Fruit fly (Drosophila melanogaster): ENCODE data around the gene sn.
A peak's percentile ranks its signal among the peaks of the same experiment; 100 is the strongest.

sn gene

DNA sequence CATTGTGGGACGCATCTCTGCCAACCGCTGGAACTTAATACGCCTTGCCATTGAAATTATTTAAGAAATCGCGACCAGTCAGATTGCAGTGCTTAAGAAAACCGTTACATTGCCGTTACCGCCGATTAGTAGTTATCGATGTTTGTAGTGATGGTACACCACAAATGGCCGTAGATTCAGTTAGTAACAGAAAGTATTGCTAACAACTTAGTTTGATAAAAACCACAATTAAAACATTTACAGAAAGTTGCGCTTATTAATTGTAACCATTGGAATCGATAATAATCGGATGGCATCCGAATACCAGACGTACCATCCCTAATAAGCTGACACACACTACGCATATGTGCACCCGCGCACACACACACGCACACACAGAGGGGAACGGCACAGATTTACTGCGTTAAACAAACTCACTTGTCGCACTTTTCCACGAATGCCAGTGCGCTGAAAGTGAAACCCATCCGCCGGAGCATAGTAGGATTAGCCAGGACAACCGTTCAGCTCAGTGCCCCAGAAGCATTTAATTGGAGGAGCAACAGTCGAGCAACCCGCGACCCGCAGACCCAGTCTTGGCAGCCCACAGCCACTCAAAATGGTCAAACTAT is 43.6 kb upstream of the sn start, which contains the start of the genes hdm and Ykt6 (continued):
- peak; percentile 41 for TF ChIP-seq CG7271 (tag; optimal IDR thresholded peaks at IDR 0.05)
- TF ChIP-seq sima (GFP tag; optimal IDR thresholded peaks at IDR 0.05) = peak; percentile 24
- peak; percentile 70 for TF ChIP-seq Spps (tag; optimal IDR thresholded peaks at IDR 0.05)
- TF ChIP-seq h (optimal IDR thresholded peaks at IDR 0.05) = no peak
- peak; percentile 56 for TF ChIP-seq CG18476 (GFP tag; optimal IDR thresholded peaks at IDR 0.05)
- TF ChIP-seq pb (GFP tag; optimal IDR thresholded peaks at IDR 0.05) = peak; percentile 31
- TF ChIP-seq lola (GFP tag; optimal IDR thresholded peaks at IDR 0.05) = peak in 1 of 3 experiments; percentile 72
- peak; percentile 85 for TF ChIP-seq zfh1 (GFP tag; IDR thresholded peaks at IDR 0.05)
- peak; percentile 90 for TF ChIP-seq Opbp (GFP tag; IDR thresholded peaks at IDR 0.05; ENCODE audit: partially characterized antibody)
- TF ChIP-seq Aef1 (GFP tag; IDR thresholded peaks at IDR 0.05) = peak; percentile 72; the same call in 2 of the 3 replicates
- TF ChIP-seq Sry-β (GFP tag; optimal IDR thresholded peaks at IDR 0.05) = peak; percentile 12
- TF ChIP-seq unpg (GFP tag; optimal IDR thresholded peaks at IDR 0.05) = no peak
- peak; percentile 21 for TF ChIP-seq CG5180 (GFP tag; optimal IDR thresholded peaks at IDR 0.05)
- peak; percentile 65; the same call in 2 of the 3 replicates for TF ChIP-seq Mrtf (GFP tag; IDR thresholded peaks at IDR 0.05)
- peak; percentile 44 for TF ChIP-seq CG4360 (GFP tag; IDR thresholded peaks at IDR 0.05)
- peak; percentile 51 for TF ChIP-seq fd3F (GFP tag; optimal IDR thresholded peaks at IDR 0.05)
- no peak for TF ChIP-seq CG17568 (GFP tag; optimal IDR thresholded peaks at IDR 0.05)
- peak; percentile 94 for TF ChIP-seq knrl (GFP tag; IDR thresholded peaks at IDR 0.05; ENCODE audit: partially characterized antibody)
- TF ChIP-seq Taf1 (GFP tag; IDR thresholded peaks at IDR 0.05) = peak; percentile 80; the same call in 1 of the 2 replicates
- TF ChIP-seq lmd (GFP tag; IDR thresholded peaks at IDR 0.05) = no peak; the same call in none of the 2 replicates
- TF ChIP-seq CG17912 (GFP tag; optimal IDR thresholded peaks at IDR 0.05) = no peak
- peak; percentile 79 for TF ChIP-seq Bdp1 (GFP tag; optimal IDR thresholded peaks at IDR 0.05)
- TF ChIP-seq pita (GFP tag; optimal IDR thresholded peaks at IDR 0.05) = no peak
- TF ChIP-seq Nf-YA (GFP tag; IDR thresholded peaks at IDR 0.05) = peak; percentile 58; the same call in 1 of the 2 replicates
- peak; percentile 39 for TF ChIP-seq CG6254 (GFP tag; optimal IDR thresholded peaks at IDR 0.05)
- peak; percentile 51 for TF ChIP-seq CG1529 (GFP tag; optimal IDR thresholded peaks at IDR 0.05)
- TF ChIP-seq insv (GFP tag; optimal IDR thresholded peaks at IDR 0.05) = peak in 1 of 2 experiments; percentile 45
- peak; percentile 81 for TF ChIP-seq wdn (GFP tag; IDR thresholded peaks at IDR 0.05)
- peak in 1 of 2 experiments; percentile 78 for TF ChIP-seq bsh (GFP tag; optimal IDR thresholded peaks at IDR 0.05)
- TF ChIP-seq CG32772 (GFP tag; IDR thresholded peaks at IDR 0.05) = peak; percentile 50; the same call in 1 of the 2 replicates
- TF ChIP-seq MBD-R2 (GFP tag; IDR thresholded peaks at IDR 0.05) = peak; percentile 88
- peak; percentile 27 for TF ChIP-seq Usf (GFP tag; optimal IDR thresholded peaks at IDR 0.05)
- peak; percentile 82 for TF ChIP-seq pzg (GFP tag; optimal IDR thresholded peaks at IDR 0.05)
- TF ChIP-seq grn (GFP tag; optimal IDR thresholded peaks at IDR 0.05) = no peak
- no peak for TF ChIP-seq HLHmδ (GFP tag; optimal IDR thresholded peaks at IDR 0.05)
- TF ChIP-seq lab (GFP tag; optimal IDR thresholded peaks at IDR 0.05) = no peak
- TF ChIP-seq CG32767 (GFP tag; IDR thresholded peaks at IDR 0.05) = peak; percentile 74
- TF ChIP-seq p53 (GFP tag; optimal IDR thresholded peaks at IDR 0.05) = peak; percentile 51
- TF ChIP-seq da (GFP tag; optimal IDR thresholded peaks at IDR 0.05) = peak; percentile 26
- peak; percentile 84 for TF ChIP-seq CG9609 (GFP tag; optimal IDR thresholded peaks at IDR 0.05)
- TF ChIP-seq CG1603 (tag; optimal IDR thresholded peaks at IDR 0.05) = peak; percentile 91
- TF ChIP-seq Oli (tag; optimal IDR thresholded peaks at IDR 0.05) = no peak
- no peak for TF ChIP-seq gcm2 (GFP tag; optimal IDR thresholded peaks at IDR 0.05)
- TF ChIP-seq yki (optimal IDR thresholded peaks at IDR 0.05) = no peak
- no peak for TF ChIP-seq Hr78 (GFP tag; optimal IDR thresholded peaks at IDR 0.05)
- TF ChIP-seq CG30020 (tag; optimal IDR thresholded peaks at IDR 0.05) = peak; percentile 44
- TF ChIP-seq CG30431 (GFP tag; optimal IDR thresholded peaks at IDR 0.05) = peak; percentile 42
- no peak for TF ChIP-seq tio (GFP tag; optimal IDR thresholded peaks at IDR 0.05)
- TF ChIP-seq ash1 (GFP tag; optimal IDR thresholded peaks at IDR 0.05) = no peak
- TF ChIP-seq ab (GFP tag; optimal IDR thresholded peaks at IDR 0.05) = no peak

Data from whole organism, embryonic.